Worm (Caenorhabditis elegans) whole organism, early embryonic: ENCODE measurements around the gene otpl-4.

Experiments
- F13C5.2 ChIP-seq: sonication (generic microtip); optimal IDR thresholded peaks from 2 replicates; lab custom pipeline; 2017; ENCODE audit warnings: mild to moderate bottlenecking, missing genetic modification characterization, inconsistent platforms, missing compliant biosample characterization
- aly-1 ChIP-seq: sonication (generic microtip); optimal IDR thresholded peaks from 2 replicates; lab custom pipeline; 2016; ENCODE audit warnings: missing genetic modification characterization, missing compliant biosample characterization
- ama-1 ChIP-seq: fragments of 150-350 bp; optimal IDR thresholded peaks from 2 replicates; lab custom pipeline; 2014
- ceh-13 ChIP-seq: fragments of 200-800 bp; sonication (Bioruptor generic); optimal IDR thresholded peaks from 2 replicates; lab custom pipeline; 2018; ENCODE audit warnings: mild to moderate bottlenecking, missing genetic modification characterization, missing compliant biosample characterization
- ceh-36 ChIP-seq: sonication (generic microtip); optimal IDR thresholded peaks from 2 replicates; lab custom pipeline; 2016; ENCODE audit warnings: missing genetic modification characterization, inconsistent platforms, missing compliant biosample characterization
- flt-1 ChIP-seq: fragments of 200-800 bp; sonication (Bioruptor generic); IDR thresholded peaks from 2 replicates; pipeline ENCODE4 v1.3.6; 2022; ENCODE audit warnings: missing genetic modification characterization, missing compliant biosample characterization
- hmbx-1 ChIP-seq: sonication (generic microtip); optimal IDR thresholded peaks from 2 replicates; lab custom pipeline; 2016; ENCODE audit warnings: mild to moderate bottlenecking, missing genetic modification characterization, missing compliant biosample characterization
- hmg-4 ChIP-seq: fragments of 200-800 bp; sonication (Bioruptor generic); optimal IDR thresholded peaks from 2 replicates; lab custom pipeline; 2018; ENCODE audit warnings: mild to moderate bottlenecking, missing genetic modification characterization, missing compliant biosample characterization
- scrt-1 ChIP-seq: fragments of 200-800 bp; sonication (Bioruptor generic); IDR thresholded peaks from 2 replicates; pipeline ENCODE4 v1.3.6; 2022; ENCODE audit warnings: missing genetic modification characterization, missing compliant biosample characterization
- sea-1 ChIP-seq: fragments of 200-800 bp; sonication (Bioruptor generic); conservative IDR thresholded peaks from 2 replicates; pipeline ENCODE4 v1.3.6; 2022; ENCODE audit warnings: missing genetic modification characterization, missing compliant biosample characterization
- tbx-37 ChIP-seq: fragments of 200-800 bp; sonication (Bioruptor generic); conservative IDR thresholded peaks from 2 replicates; pipeline ENCODE4 v1.3.6; 2022; ENCODE audit warnings: missing genetic modification reagents, missing genetic modification characterization, missing compliant biosample characterization
- tra-4 ChIP-seq: sonication (generic microtip); optimal IDR thresholded peaks from 2 replicates; lab custom pipeline; 2017; ENCODE audit warnings: missing genetic modification characterization, missing compliant biosample characterization

ce11 chrV:8536213-8536612 lies 918 bp upstream of the otpl-4 start, which contains the start of gene his-39:
- TF ChIP-seq ceh-13 (GFP tag; lab: Kevin White, UChicago): no peak
- TF ChIP-seq hmbx-1 (tag; lab: Kevin White, UChicago): no peak
- TF ChIP-seq ama-1 (lab: Kevin White, UChicago): no peak
- TF ChIP-seq tbx-37 (GFP tag; lab: Robert Waterston, UW): no peak
- no peak for TF ChIP-seq flt-1 (GFP tag; lab: Robert Waterston, UW)
- no peak for TF ChIP-seq scrt-1
- TF ChIP-seq aly-1 (tag; lab: Kevin White, UChicago): no peak
- TF ChIP-seq sea-1: no peak
- TF ChIP-seq ceh-36 (tag; lab: Kevin White, UChicago): no peak
- no peak for TF ChIP-seq F13C5.2
- no peak for TF ChIP-seq tra-4 (tag; lab: Kevin White, UChicago)
- no peak for TF ChIP-seq hmg-4 (GFP tag; lab: Kevin White, UChicago)
